Fruit fly (Drosophila melanogaster): ENCODE measurements around the gene eIF3e.

DNA sequence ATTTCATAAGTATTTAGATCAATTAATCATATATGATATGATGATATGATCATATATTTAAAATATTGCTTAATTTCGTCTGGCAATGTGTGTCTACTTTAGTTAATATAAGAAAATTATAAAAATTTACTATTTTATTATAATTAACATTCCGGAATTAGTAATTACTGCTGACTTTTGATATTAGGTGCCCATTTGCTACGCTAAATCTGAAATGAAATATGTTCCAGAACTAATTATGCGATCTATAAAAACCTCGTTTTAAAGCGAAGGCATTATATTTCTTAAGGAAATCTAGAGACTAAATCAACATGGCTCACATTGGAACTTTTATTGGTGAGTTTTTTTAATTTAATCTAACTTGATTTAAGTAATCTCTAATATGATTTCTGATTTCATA is 31.6 kb downstream of the eIF3e start, which contains the start of gene CG42852:
- TF ChIP-seq EcR (GFP tag; optimal IDR thresholded peaks at IDR 0.05) (no peak), CG12605 (GFP tag; IDR thresholded peaks at IDR 0.05) (no peak), gl (tag; optimal IDR thresholded peaks at IDR 0.05) (no peak), CG14655 (GFP tag; optimal IDR thresholded peaks at IDR 0.05) (no peak), CG15710 (tag; optimal IDR thresholded peaks at IDR 0.05) (no peak), fd96Ca (GFP tag; IDR thresholded peaks at IDR 0.05) (no peak)
